Worm (Caenorhabditis elegans) whole organism, mixed stage, embryonic: Measurements from ENCODE around the gene Y32H12A.8.

Experiments used
- ceh-39 ChIP-seq: fragments of 150-350 bp; optimal IDR thresholded peaks from 2 replicates; lab custom pipeline; 2014; ENCODE audit warnings: missing biosample characterization, missing genetic modification characterization
- ceh-43 ChIP-seq: fragments of 200-800 bp; sonication (Bioruptor generic); optimal IDR thresholded peaks from 2 replicates; lab custom pipeline; 2018; ENCODE audit warnings: mild to moderate bottlenecking, missing genetic modification characterization, moderate library complexity, missing compliant biosample characterization
- ces-1 ChIP-seq: fragments of 150-350 bp; optimal IDR thresholded peaks from 2 replicates; lab custom pipeline; 2014; ENCODE audit warnings: missing biosample characterization, missing genetic modification reagents, missing genetic modification characterization
- elt-3 ChIP-seq: fragments of 150-350 bp; optimal IDR thresholded peaks from 2 replicates; lab custom pipeline; 2014; ENCODE audit warnings: missing biosample characterization, missing genetic modification characterization
- nhr-2 ChIP-seq: fragments of 150-350 bp; optimal IDR thresholded peaks from 2 replicates; lab custom pipeline; 2014; ENCODE audit warnings: missing biosample characterization, missing genetic modification characterization
- nhr-237 ChIP-seq: fragments of 150-350 bp; optimal IDR thresholded peaks from 2 replicates; lab custom pipeline; 2014; ENCODE audit warnings: missing biosample characterization, missing genetic modification characterization
- nhr-28 ChIP-seq: fragments of 150-350 bp; optimal IDR thresholded peaks from 2 replicates; lab custom pipeline; 2014; ENCODE audit warnings: missing biosample characterization, missing genetic modification characterization
- pha-4 ChIP-seq: fragments of 150-350 bp; optimal IDR thresholded peaks from 2 replicates; lab custom pipeline; 2018; ENCODE audit warnings: missing biosample characterization, missing genetic modification reagents, missing genetic modification characterization
- snpc-4 ChIP-seq: fragments of 150-350 bp; optimal IDR thresholded peaks from 2 replicates; lab custom pipeline; 2014; ENCODE audit warnings: missing biosample characterization, missing genetic modification characterization
- unc-39 ChIP-seq: fragments of 150-350 bp; optimal IDR thresholded peaks from 2 replicates; lab custom pipeline; 2014; ENCODE audit warnings: missing biosample characterization, missing genetic modification characterization
- unc-62 ChIP-seq: fragments of 150-350 bp; optimal IDR thresholded peaks from 2 replicates; lab custom pipeline; 2014; ENCODE audit warnings: missing biosample characterization, missing genetic modification reagents, missing genetic modification characterization
- ztf-11 ChIP-seq: fragments of 150-350 bp; optimal IDR thresholded peaks from 2 replicates; lab custom pipeline; 2014; ENCODE audit warnings: missing biosample characterization, missing genetic modification characterization

ce11 chrIII:5389365-5389764 is 16.5 kb downstream of the Y32H12A.8 start:
- TF ChIP-seq nhr-237 (tag; lab: Kevin White, UChicago) (no peak), pha-4 (tag; lab: Kevin White, UChicago) (no peak), nhr-28 (no peak), ztf-11 (no peak), unc-39 (tag; lab: Kevin White, UChicago) (no peak), ces-1 (GFP tag; lab: Kevin White, UChicago) (no peak), unc-62 (GFP tag; lab: Kevin White, UChicago) (no peak), snpc-4 (tag; lab: Kevin White, UChicago) (no peak), nhr-2 (tag; lab: Kevin White, UChicago) (no peak), elt-3 (no peak), ceh-39 (no peak), ceh-43 (GFP tag; lab: Kevin White, UChicago) (no peak)
